Fruit fly (Drosophila melanogaster): Measurements from ENCODE around the gene Peritrophin-15b.

Peritrophin-15b gene

DNA sequence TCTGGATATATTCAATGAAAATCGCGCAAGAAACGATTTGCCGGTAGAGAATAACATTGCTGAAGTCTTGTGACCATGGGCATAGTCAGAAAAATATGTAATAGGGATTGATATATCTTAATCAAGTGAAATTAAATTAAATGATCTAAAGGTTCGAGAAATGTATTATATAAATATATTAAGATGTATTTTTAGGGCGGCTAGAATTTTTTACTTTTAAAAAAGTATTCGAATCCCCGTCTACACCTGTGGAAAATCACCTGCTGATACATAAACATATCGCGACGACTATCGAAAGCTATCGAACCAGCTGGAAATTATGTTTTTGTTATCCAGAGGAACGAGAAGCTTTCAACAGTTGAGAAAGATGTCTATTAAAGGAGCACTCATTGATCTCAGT lies 18.0 kb downstream of the Peritrophin-15b start, which contains the start of the genes CG13390 and CG17294 (continued):
- TF ChIP-seq CG18619 (GFP tag; optimal IDR thresholded peaks at IDR 0.05), result peak; percentile 99
- TF ChIP-seq ind (GFP tag; optimal IDR thresholded peaks at IDR 0.05), result peak; percentile 99
- TF ChIP-seq unpg (GFP tag; optimal IDR thresholded peaks at IDR 0.05), result peak; percentile 100
- TF ChIP-seq CG14441 (GFP tag; IDR thresholded peaks at IDR 0.05), result peak; percentile 100
- peak; percentile 65 for TF ChIP-seq Dref (GFP tag; IDR thresholded peaks at IDR 0.05)
- peak; percentile 100 for TF ChIP-seq CG31441 (GFP tag; IDR thresholded peaks at IDR 0.05)
- peak; percentile 88 for TF ChIP-seq Bdp1 (GFP tag; optimal IDR thresholded peaks at IDR 0.05)
- peak; percentile 75 for TF ChIP-seq Doc3 (GFP tag; IDR thresholded peaks at IDR 0.05; ENCODE audit: partially characterized antibody)
- TF ChIP-seq Awh (GFP tag; IDR thresholded peaks at IDR 0.05), result peak; percentile 100
- peak in 1 of 3 experiments; percentile 99 for TF ChIP-seq lola (GFP tag; optimal IDR thresholded peaks at IDR 0.05)
- peak; percentile 99 for TF ChIP-seq caup (GFP tag; optimal IDR thresholded peaks at IDR 0.05; ENCODE audit: severe bottlenecking)
- TF ChIP-seq CrebB (tag; optimal IDR thresholded peaks at IDR 0.05), result peak; percentile 99
- peak; percentile 8 for TF ChIP-seq btn (GFP tag; optimal IDR thresholded peaks at IDR 0.05)
- peak; percentile 84 for TF ChIP-seq z (GFP tag; IDR thresholded peaks at IDR 0.05)
- TF ChIP-seq Aef1 (GFP tag; IDR thresholded peaks at IDR 0.05), result peak; percentile 100
- TF ChIP-seq CG2199 (GFP tag; IDR thresholded peaks at IDR 0.05), result peak; percentile 99
- TF ChIP-seq CG6683 (GFP tag; optimal IDR thresholded peaks at IDR 0.05), result peak; percentile 99
- TF ChIP-seq Scr (GFP tag; IDR thresholded peaks at IDR 0.05; ENCODE audit: partially characterized antibody), result peak; percentile 79
- peak; percentile 98 for TF ChIP-seq CG8290 (GFP tag; optimal IDR thresholded peaks at IDR 0.05)
- peak; percentile 96 to 98 for TF ChIP-seq CG8290 (tag; optimal IDR thresholded peaks at IDR 0.05)
- TF ChIP-seq CG18599 (GFP tag; optimal IDR thresholded peaks at IDR 0.05), result peak; percentile 100
- peak; percentile 87 for TF ChIP-seq CG7928 (GFP tag; optimal IDR thresholded peaks at IDR 0.05)
- peak; percentile 97 for TF ChIP-seq ems (GFP tag; optimal IDR thresholded peaks at IDR 0.05)
- TF ChIP-seq Ptx1 (GFP tag; IDR thresholded peaks at IDR 0.05), result peak; percentile 100
- peak; percentile 81 for TF ChIP-seq CG8089 (GFP tag; optimal IDR thresholded peaks at IDR 0.05)
- peak; percentile 98 for TF ChIP-seq sd (tag; optimal IDR thresholded peaks at IDR 0.05)
- peak; percentile 64 for TF ChIP-seq CG6791 (GFP tag; IDR thresholded peaks at IDR 0.05; ENCODE audit: partially characterized antibody)
- TF ChIP-seq her (GFP tag; optimal IDR thresholded peaks at IDR 0.05), result peak; percentile 82
- peak; percentile 99 for TF ChIP-seq CG10959 (GFP tag; IDR thresholded peaks at IDR 0.05)
- peak; percentile 99 for TF ChIP-seq CG12942 (GFP tag; optimal IDR thresholded peaks at IDR 0.05)
- TF ChIP-seq ab (GFP tag; optimal IDR thresholded peaks at IDR 0.05), result peak; percentile 76
- peak; percentile 98 for TF ChIP-seq peb (GFP tag; IDR thresholded peaks at IDR 0.05)
- peak; percentile 99 for TF ChIP-seq gcm (GFP tag; optimal IDR thresholded peaks at IDR 0.05)
- peak; percentile 95 for TF ChIP-seq CG1647 (GFP tag; optimal IDR thresholded peaks at IDR 0.05)
- TF ChIP-seq Atf-2 (GFP tag; optimal IDR thresholded peaks at IDR 0.05), result peak; percentile 91
- peak; percentile 99 for TF ChIP-seq wor (GFP tag; IDR thresholded peaks at IDR 0.05)
- TF ChIP-seq CG17361 (GFP tag; IDR thresholded peaks at IDR 0.05), result peak; percentile 100
- peak; percentile 92 for TF ChIP-seq Atf3 (GFP tag; optimal IDR thresholded peaks at IDR 0.05)
- peak; percentile 79 for TF ChIP-seq Dip2 (GFP tag; IDR thresholded peaks at IDR 0.05)
- TF ChIP-seq pita (GFP tag; optimal IDR thresholded peaks at IDR 0.05), result no peak
- TF ChIP-seq CG30403 (GFP tag; optimal IDR thresholded peaks at IDR 0.05), result peak; percentile 99
- peak; percentile 82 for TF ChIP-seq ftz-f1 (GFP tag; optimal IDR thresholded peaks at IDR 0.05)
- TF ChIP-seq PHDP (tag; optimal IDR thresholded peaks at IDR 0.05), result peak; percentile 100
- TF ChIP-seq Myb (GFP tag; optimal IDR thresholded peaks at IDR 0.05), result peak; percentile 69
- peak; percentile 100 for TF ChIP-seq Meics (GFP tag; optimal IDR thresholded peaks at IDR 0.05)
- peak; percentile 95 for TF ChIP-seq CG9437 (GFP tag; optimal IDR thresholded peaks at IDR 0.05)
- peak; percentile 96 to 97 for TF ChIP-seq Pdp1 (GFP tag; optimal IDR thresholded peaks at IDR 0.05)
- TF ChIP-seq tap (tag; optimal IDR thresholded peaks at IDR 0.05), result peak; percentile 100
- peak; percentile 100 for TF ChIP-seq NFAT (GFP tag; IDR thresholded peaks at IDR 0.05)
- peak; percentile 99 for TF ChIP-seq CG16779 (GFP tag; IDR thresholded peaks at IDR 0.05)
- peak; percentile 87 for TF ChIP-seq disco-r (GFP tag; optimal IDR thresholded peaks at IDR 0.05)
